Worm (Caenorhabditis elegans) whole organism, L4 larva: ENCODE data around the gene srd-55.

Experiments
- F49E8.2 ChIP-seq: sonication (generic microtip); optimal IDR thresholded peaks from 2 replicates; lab custom pipeline; 2016; ENCODE audit warnings: missing compliant biosample characterization, mild to moderate bottlenecking, missing genetic modification characterization, borderline replicate concordance
- Y5F2A.4 ChIP-seq: fragments of 200-800 bp; sonication (Bioruptor generic); optimal IDR thresholded peaks from 2 replicates; lab custom pipeline; 2018; ENCODE audit warnings: mild to moderate bottlenecking, missing genetic modification characterization, missing compliant biosample characterization
- aha-1 ChIP-seq: fragments of 150-350 bp; peaks from one replicate; lab custom pipeline; 2014; ENCODE audit warnings: missing biosample characterization, missing genetic modification characterization
- aly-2 ChIP-seq: sonication (generic microtip); optimal IDR thresholded peaks from 2 replicates; lab custom pipeline; 2018; ENCODE audit warnings: missing biosample characterization, missing genetic modification characterization
- ceh-20 ChIP-seq: fragments of 200-800 bp; sonication (Bioruptor generic); IDR thresholded peaks from 2 replicates; pipeline ENCODE4 v1.3.6; 2022; ENCODE audit warnings: missing genetic modification reagents, missing genetic modification characterization, missing compliant biosample characterization
- ces-1 ChIP-seq: fragments of 150-350 bp; sonication (generic microtip); optimal IDR thresholded peaks from 4 replicates; lab custom pipeline; 2014; ENCODE audit warnings: missing biosample characterization, missing genetic modification reagents, missing genetic modification characterization
- daf-16 ChIP-seq, 3 experiments: sonication (generic microtip); optimal IDR thresholded peaks; 2 replicates each; lab custom pipeline; 2016 to 2017; ENCODE audit warnings: missing genetic modification characterization in 3 of 3, missing genetic modification reagents in 3 of 3, mild to moderate bottlenecking in 2 of 3, missing compliant biosample characterization in 2 of 3, missing biosample characterization in 1 of 3, moderate library complexity in 1 of 3
- daf-8 ChIP-seq: fragments of 200-800 bp; sonication (Bioruptor generic); IDR thresholded peaks from 2 replicates; pipeline ENCODE4 v1.3.6; 2022; ENCODE audit warnings: missing genetic modification characterization, missing compliant biosample characterization
- duxl-1 ChIP-seq: sonication (generic microtip); optimal IDR thresholded peaks from 2 replicates; lab custom pipeline; 2016; ENCODE audit warnings: mild to moderate bottlenecking, missing genetic modification characterization, moderate library complexity, missing compliant biosample characterization; ENCODE audit not compliant: poor library complexity
- hlh-11 ChIP-seq: fragments of 200-800 bp; sonication (Bioruptor generic); optimal IDR thresholded peaks from 2 replicates; lab custom pipeline; 2018; ENCODE audit warnings: mild to moderate bottlenecking, missing genetic modification characterization, missing compliant biosample characterization
- hmg-1.1 ChIP-seq: fragments of 200-800 bp; sonication (Bioruptor generic); IDR thresholded peaks from 2 replicates; pipeline ENCODE4 v1.3.6; 2022; ENCODE audit warnings: missing genetic modification reagents, missing genetic modification characterization, missing compliant biosample characterization
- lsy-2 ChIP-seq, 2 experiments: fragments of 150-350 bp in 1 of 2; sonication (generic microtip) in 1 of 2; optimal IDR thresholded peaks; 2 replicates each; lab custom pipeline; 2014 to 2017; ENCODE audit warnings: missing biosample characterization in 2 of 2, missing genetic modification characterization in 2 of 2
- mdl-1 ChIP-seq, 2 experiments: fragments of 150-350 bp in 1 of 2; sonication (generic microtip) in 1 of 2; optimal IDR thresholded peaks; 2 replicates each; lab custom pipeline; 2014 to 2017; ENCODE audit warnings: missing biosample characterization in 2 of 2, missing genetic modification characterization in 2 of 2
- mep-1 ChIP-seq: fragments of 150-350 bp; sonication (generic microtip); optimal IDR thresholded peaks from 3 replicates; lab custom pipeline; 2014; ENCODE audit warnings: missing biosample characterization, missing genetic modification characterization
- mxl-3 ChIP-seq: fragments of 200-800 bp; sonication (Bioruptor generic); optimal IDR thresholded peaks from 2 replicates; lab custom pipeline; 2018; ENCODE audit warnings: mild to moderate bottlenecking, missing genetic modification characterization, missing compliant biosample characterization
- nhr-10 ChIP-seq: fragments of 150-350 bp; optimal IDR thresholded peaks from 2 replicates; lab custom pipeline; 2014; ENCODE audit warnings: missing biosample characterization, missing genetic modification characterization
- nhr-25 ChIP-seq: sonication (generic microtip); optimal IDR thresholded peaks from 2 replicates; lab custom pipeline; 2017; ENCODE audit warnings: missing genetic modification characterization, mild to moderate bottlenecking, missing compliant biosample characterization, antibody characterized with exemption, moderate library complexity, borderline replicate concordance; ENCODE audit not compliant: insufficient read depth
- nhr-28 ChIP-seq: fragments of 150-350 bp; optimal IDR thresholded peaks from 2 replicates; lab custom pipeline; 2014; ENCODE audit warnings: missing biosample characterization, missing genetic modification characterization
- nhr-42 ChIP-seq: fragments of 200-800 bp; sonication (Bioruptor generic); IDR thresholded peaks from 2 replicates; pipeline ENCODE4 v1.3.6; 2022; ENCODE audit warnings: missing genetic modification characterization, missing compliant biosample characterization
- nhr-48 ChIP-seq: sonication (generic microtip); optimal IDR thresholded peaks from 2 replicates; lab custom pipeline; 2016; ENCODE audit warnings: mild to moderate bottlenecking, missing genetic modification characterization, missing compliant biosample characterization
- nhr-6 ChIP-seq: fragments of 150-350 bp; optimal IDR thresholded peaks from 2 replicates; lab custom pipeline; 2014; ENCODE audit warnings: missing biosample characterization, missing genetic modification characterization
- nhr-76 ChIP-seq: fragments of 150-350 bp; optimal IDR thresholded peaks from 2 replicates; lab custom pipeline; 2014; ENCODE audit warnings: missing biosample characterization, missing genetic modification characterization
- nhr-77 ChIP-seq: fragments of 150-350 bp; optimal IDR thresholded peaks from 2 replicates; lab custom pipeline; 2014; ENCODE audit warnings: missing biosample characterization, missing genetic modification characterization
- spr-3 ChIP-seq: fragments of 200-800 bp; sonication (Bioruptor generic); optimal IDR thresholded peaks from 2 replicates; lab custom pipeline; 2018; ENCODE audit warnings: mild to moderate bottlenecking, missing genetic modification characterization, missing compliant biosample characterization
- tag-97 ChIP-seq: fragments of 200-800 bp; sonication (Bioruptor generic); IDR thresholded peaks from 2 replicates; pipeline ENCODE4 v1.3.6; 2022; ENCODE audit warnings: missing genetic modification characterization, missing compliant biosample characterization
- tra-1 ChIP-seq: fragments of 200-800 bp; sonication (Bioruptor generic); IDR thresholded peaks from 2 replicates; pipeline ENCODE4 v1.3.6; 2022; ENCODE audit warnings: missing genetic modification reagents, missing genetic modification characterization, missing compliant biosample characterization
- unc-62 ChIP-seq, 3 experiments: fragments of 150-350 bp in 1 of 3; sonication (generic microtip); optimal IDR thresholded peaks in 2 of 3; peaks in 1 of 3; 1 replicate in 1 of 3; 2 replicates in 2 of 3; lab custom pipeline; 2014 to 2017; ENCODE audit warnings: missing biosample characterization in 3 of 3, missing genetic modification characterization in 3 of 3, missing genetic modification reagents in 3 of 3, missing genotype in 1 of 3
- zag-1 ChIP-seq: fragments of 150-350 bp; optimal IDR thresholded peaks from 2 replicates; lab custom pipeline; 2014; ENCODE audit warnings: missing biosample characterization, missing genetic modification characterization
- zfp-3 ChIP-seq: fragments of 200-800 bp; sonication (Bioruptor generic); conservative IDR thresholded peaks from 2 replicates; pipeline ENCODE4 v1.3.6; 2022; ENCODE audit warnings: missing genetic modification reagents, missing genetic modification characterization, missing compliant biosample characterization
- zip-2 ChIP-seq: fragments of 150-350 bp; optimal IDR thresholded peaks from 2 replicates; lab custom pipeline; 2014; ENCODE audit warnings: missing biosample characterization, missing genetic modification characterization
- ztf-11 ChIP-seq: fragments of 150-350 bp; optimal IDR thresholded peaks from 2 replicates; lab custom pipeline; 2014; ENCODE audit warnings: missing biosample characterization, missing genetic modification characterization

The srd-55 gene

ce11 chrII:7411930-7412329 lies 3.6 kb downstream of the srd-55 start, which contains the start of gene K02A2.5:
Gene K02A2.5, minus strand, starts transcription at chrII:7412030.
- TF ChIP-seq daf-8: no peak

DNA sequence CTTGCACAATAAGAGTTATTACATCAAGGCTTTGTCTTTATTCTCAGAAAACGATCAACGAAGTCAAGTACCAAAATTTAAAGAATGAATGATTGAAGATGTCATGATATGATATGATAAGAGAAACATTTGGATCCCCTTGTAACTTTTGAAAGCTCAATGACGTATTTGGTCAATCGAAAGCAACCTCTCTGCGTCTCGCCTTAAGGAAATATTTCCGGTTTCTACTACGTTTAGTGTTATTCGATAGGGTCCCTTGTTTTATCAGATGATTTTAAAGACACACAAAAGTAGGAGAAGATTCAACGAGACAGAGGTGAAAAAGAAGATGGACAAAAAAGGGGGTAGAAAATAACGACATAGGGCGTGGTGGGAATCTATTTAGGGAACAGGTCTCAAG lies 5.0 kb downstream of the srd-55 start:
- no peak for TF ChIP-seq mxl-3 (GFP tag; lab: Kevin White, UChicago)
- TF ChIP-seq nhr-10 (tag; lab: Kevin White, UChicago): no peak
- TF ChIP-seq hlh-11 (tag; lab: Kevin White, UChicago): peak; percentile 29
- TF ChIP-seq nhr-6: no peak
- TF ChIP-seq tag-97 (GFP tag; lab: Robert Waterston, UW): no peak
- no peak for TF ChIP-seq daf-16 (GFP tag; optimal IDR thresholded peaks at IDR 0.05; lab: Kevin White, UChicago)
- TF ChIP-seq daf-16 (tag; optimal IDR thresholded peaks at IDR 0.05; lab: Kevin White, UChicago): no peak
- TF ChIP-seq tra-1 (GFP tag; lab: Robert Waterston, UW): no peak
- peak; percentile 37 for TF ChIP-seq nhr-25
- TF ChIP-seq mdl-1 (tag; optimal IDR thresholded peaks at IDR 0.05; lab: Kevin White, UChicago): peak in 1 of 2 experiments; percentile 61
- peak; percentile 22 for TF ChIP-seq nhr-48
- TF ChIP-seq nhr-28 (tag; lab: Kevin White, UChicago): peak; percentile 35
- TF ChIP-seq aly-2 (tag; lab: Kevin White, UChicago): no peak
- TF ChIP-seq nhr-76 (tag; lab: Kevin White, UChicago): no peak
- TF ChIP-seq nhr-42 (GFP tag; lab: Robert Waterston, UW): no peak
- no peak for TF ChIP-seq hmg-1.1
- TF ChIP-seq, all 104 proteins: peak for 5

ce11 chrII:7413764-7414163 lies 5.5 kb downstream of the srd-55 start:
- no peak for TF ChIP-seq ces-1 (GFP tag; lab: Kevin White, UChicago)
- TF ChIP-seq unc-62 (GFP tag; optimal IDR thresholded peaks at IDR 0.05 in 1 of 2; lab: Kevin White, UChicago): peak in 1 of 2 experiments; percentile 96
- no peak for TF ChIP-seq unc-62 (tag; optimal IDR thresholded peaks at IDR 0.05; lab: Kevin White, UChicago)

ce11 chrII:7419563-7419962 lies 11.3 kb downstream of the srd-55 start:
- TF ChIP-seq zfp-3 (GFP tag; lab: Robert Waterston, UW): no peak
- TF ChIP-seq mdl-1 (tag; optimal IDR thresholded peaks at IDR 0.05; lab: Kevin White, UChicago): no peak
- no peak for TF ChIP-seq Y5F2A.4 (GFP tag; lab: Kevin White, UChicago)
- TF ChIP-seq hmg-1.1: no peak
- no peak for TF ChIP-seq ceh-20
- no peak for TF ChIP-seq spr-3 (GFP tag; lab: Kevin White, UChicago)
- no peak for TF ChIP-seq zag-1 (tag; lab: Kevin White, UChicago)
- TF ChIP-seq zip-2 (tag; lab: Kevin White, UChicago): no peak
- no peak for TF ChIP-seq duxl-1
- peak; percentile 97 for TF ChIP-seq aha-1 (tag; lab: Kevin White, UChicago)
- peak in 1 of 2 experiments; percentile 89 for TF ChIP-seq unc-62 (GFP tag; optimal IDR thresholded peaks at IDR 0.05 in 1 of 2; lab: Kevin White, UChicago)
- TF ChIP-seq unc-62 (tag; optimal IDR thresholded peaks at IDR 0.05; lab: Kevin White, UChicago): no peak
- TF ChIP-seq nhr-77: no peak

- TF ChIP-seq lsy-2 (tag; optimal IDR thresholded peaks at IDR 0.05; lab: Kevin White, UChicago) (peak in 1 of 2 experiments; percentile 13), F49E8.2 (tag; lab: Kevin White, UChicago) (no peak), mep-1 (tag; lab: Kevin White, UChicago) (peak; percentile 59), daf-16 (GFP tag; optimal IDR thresholded peaks at IDR 0.05; lab: Kevin White, UChicago) (no peak), daf-16 (tag; optimal IDR thresholded peaks at IDR 0.05; lab: Kevin White, UChicago) (peak; percentile 93), nhr-28 (tag; lab: Kevin White, UChicago) (peak; percentile 69), ztf-11 (tag; lab: Kevin White, UChicago) (no peak)
These were observed 11.9 kb downstream of the srd-55 start for ce11 chrII:7420157-7420556.
